Fruit fly (Drosophila melanogaster): ENCODE measurements around the gene CG42752.

CG42752 gene

dm6 chr2L:18708239-18708891 lies 31.5 kb downstream of the CG42752 start, which contains the start of the genes Faf2 and Grip71:
Gene Faf2, minus strand, starts transcription at chr2L:18708688.
Gene Grip71, plus strand, starts transcription at chr2L:18708846.
- peak; percentile 73 for TF ChIP-seq CG17801 (GFP tag; optimal IDR thresholded peaks at IDR 0.05; ENCODE audit: partially characterized antibody)

dm6 chr2L:18707844-18708238 lies 32.1 kb downstream of the CG42752 start:
- TF ChIP-seq CG17801 (GFP tag; optimal IDR thresholded peaks at IDR 0.05; ENCODE audit: partially characterized antibody) = no peak

dm6 chr2L:18705617-18706046 lies 34.3 kb downstream of the CG42752 start, which contains the start of gene Jwa:
Gene Jwa, minus strand, starts transcription at chr2L:18705703.
- peak; percentile 73 for TF ChIP-seq CG17801 (GFP tag; optimal IDR thresholded peaks at IDR 0.05; ENCODE audit: partially characterized antibody)

dm6 chr2L:18702721-18703488 lies 37.0 kb downstream of the CG42752 start, which contains the start of the genes CG10376 and CG10343:
Gene CG10376, minus strand, starts transcription at chr2L:18703105.
Gene CG10343, plus strand, starts transcription at chr2L:18703473.
- peak; percentile 69 for TF ChIP-seq CG17801 (GFP tag; optimal IDR thresholded peaks at IDR 0.05; ENCODE audit: partially characterized antibody)

dm6 chr2L:18698559-18699130 lies 41.3 kb downstream of the CG42752 start, which contains the start of gene CG10341:
Gene CG10341, plus strand, starts transcription at chr2L:18698714.
- peak; percentile 10 for TF ChIP-seq CG17801 (GFP tag; optimal IDR thresholded peaks at IDR 0.05; ENCODE audit: partially characterized antibody)

dm6 chr2L:18695404-18695804 lies 44.5 kb downstream of the CG42752 start, which contains the start of the genes CG10383 and CG10338:
Gene CG10383, minus strand, starts transcription at chr2L:18695602.
Gene CG10338, plus strand, starts transcription at chr2L:18695664.
- peak; percentile 68 for TF ChIP-seq CG17801 (GFP tag; optimal IDR thresholded peaks at IDR 0.05; ENCODE audit: partially characterized antibody)

- no peak for TF ChIP-seq CG17801 (GFP tag; optimal IDR thresholded peaks at IDR 0.05; ENCODE audit: partially characterized antibody)
These were observed 45.2 kb downstream of the CG42752 start for dm6 chr2L:18694724-18695105.

- peak; percentile 94 for TF ChIP-seq CG17801 (GFP tag; optimal IDR thresholded peaks at IDR 0.05; ENCODE audit: partially characterized antibody)
These were observed 45.8 kb downstream of the CG42752 start for dm6 chr2L:18693877-18694723.

- no peak for TF ChIP-seq CG17801 (GFP tag; optimal IDR thresholded peaks at IDR 0.05; ENCODE audit: partially characterized antibody)
These were observed 50.5 kb downstream of the CG42752 start, which contains the start of gene CG10336 for dm6 chr2L:18689376-18689775. Gene CG10336, plus strand, starts transcription at chr2L:18689528.

Measured in ovary, adult (tissue).